Worm (Caenorhabditis elegans): ENCODE measurements around the gene T13F3.4.

The T13F3.4 gene

DNA sequence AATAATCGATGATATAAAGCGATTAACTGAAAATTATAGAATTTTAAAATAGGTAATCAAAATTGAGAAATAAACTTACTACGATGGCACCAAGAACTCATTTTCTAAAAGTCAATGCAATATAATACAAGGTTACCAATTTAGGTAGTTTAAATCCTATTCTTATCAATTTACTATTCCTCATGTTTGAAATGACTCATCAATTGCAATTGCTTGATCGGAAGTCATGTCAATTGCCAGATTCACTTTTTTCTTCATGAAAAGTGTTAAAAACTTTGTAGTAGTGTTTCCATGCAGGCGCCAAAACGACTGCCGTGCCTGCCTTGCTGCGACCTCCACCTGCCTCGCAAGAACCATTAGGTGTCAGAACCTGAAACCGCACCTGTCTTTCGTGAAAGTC lies 39.8 kb downstream of the T13F3.4 start, which contains the start of gene F11A5.13:
Gene F11A5.13, minus strand, starts transcription at position 101 of the 400 bp plus-strand sequence.
- no peak for TF ChIP-seq egl-27 (tag; optimal IDR thresholded peaks at IDR 0.05)
- TF ChIP-seq nhr-19 (GFP tag; conservative IDR thresholded peaks at IDR 0.05), result no peak
- TF ChIP-seq egl-13 (tag; optimal IDR thresholded peaks at IDR 0.05), result no peak
- TF ChIP-seq ceh-88 (GFP tag; IDR thresholded peaks at IDR 0.05), result no peak
- no peak for TF ChIP-seq pag-3 (tag; optimal IDR thresholded peaks at IDR 0.05; ENCODE audit: borderline replicate concordance, insufficient read depth)
- TF ChIP-seq dpl-1 (GFP tag; optimal IDR thresholded peaks at IDR 0.05), result no peak
- no peak for TF ChIP-seq nhr-76 (tag; optimal IDR thresholded peaks at IDR 0.05)
- no peak for TF ChIP-seq unc-130 (tag; optimal IDR thresholded peaks at IDR 0.05)
- TF ChIP-seq sup-37 (GFP tag; optimal IDR thresholded peaks at IDR 0.05), result no peak
- TF ChIP-seq aha-1 (tag; optimal IDR thresholded peaks at IDR 0.05), result no peak
- TF ChIP-seq efl-3 (GFP tag; optimal IDR thresholded peaks at IDR 0.05), result no peak
- no peak for TF ChIP-seq nhr-11 (tag; optimal IDR thresholded peaks at IDR 0.05)
- TF ChIP-seq fkh-8 (tag; optimal IDR thresholded peaks at IDR 0.05), result no peak
- no peak for TF ChIP-seq zag-1 (tag; optimal IDR thresholded peaks at IDR 0.05)
- TF ChIP-seq mdl-1 (tag; optimal IDR thresholded peaks at IDR 0.05), result no peak
- TF ChIP-seq hlh-4 (tag; optimal IDR thresholded peaks at IDR 0.05), result no peak
- TF ChIP-seq fos-1 (tag; optimal IDR thresholded peaks at IDR 0.05), result no peak
- no peak for TF ChIP-seq ces-1 (GFP tag; optimal IDR thresholded peaks at IDR 0.05)

DNA sequence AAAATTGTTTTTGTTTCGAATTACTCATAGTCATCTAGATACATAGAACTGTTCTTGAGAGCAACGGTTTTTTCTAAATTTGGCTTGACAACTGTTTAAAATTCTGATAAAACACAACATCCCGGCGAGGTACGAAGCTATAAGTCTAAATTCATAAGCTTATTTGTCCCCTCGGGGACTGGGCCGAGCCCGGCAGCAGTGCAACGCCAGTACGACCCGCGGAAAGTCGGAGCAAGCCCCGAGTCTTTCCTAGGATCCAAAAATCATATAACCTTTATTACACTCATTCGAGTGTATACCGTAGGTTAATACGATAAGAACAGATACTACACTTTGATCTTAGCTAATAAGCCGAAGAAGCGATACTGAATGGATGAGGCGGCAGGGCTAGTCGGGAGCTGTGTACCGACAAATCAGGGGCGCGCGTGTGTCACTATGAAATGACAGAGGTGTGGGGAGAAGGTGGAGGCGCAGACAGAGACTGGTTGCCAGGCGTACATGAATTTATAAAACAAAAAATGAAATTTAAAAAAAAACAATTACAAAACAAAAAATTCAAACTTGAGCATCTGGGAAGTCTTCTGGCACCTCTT lies 40.8 kb downstream of the T13F3.4 start:
- TF ChIP-seq snpc-4 (tag; optimal IDR thresholded peaks at IDR 0.05) (peak; percentile 69), fos-1 (tag; optimal IDR thresholded peaks at IDR 0.05) (no peak)

DNA sequence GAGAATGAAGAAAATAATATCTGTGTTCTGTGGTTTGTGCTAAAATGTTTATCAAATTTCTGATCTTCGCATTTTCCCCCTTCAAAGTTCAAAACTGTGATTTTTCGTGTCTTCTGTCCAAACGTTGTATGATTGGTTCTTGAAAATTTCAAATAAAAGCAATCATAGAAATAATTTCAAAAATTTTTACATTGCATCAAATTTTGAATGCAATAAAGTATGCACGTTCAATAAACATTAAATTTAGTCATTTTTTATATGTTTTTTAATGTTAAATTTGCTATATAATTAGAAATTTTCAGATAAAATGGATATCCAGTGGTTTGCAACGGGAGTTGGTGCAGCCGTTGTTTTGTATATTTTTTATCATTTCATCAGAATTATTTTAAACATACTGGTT lies 42.4 kb downstream of the T13F3.4 start, which contains the start of gene stdh-2:
Gene stdh-2, plus strand, starts transcription at position 301 of the 400 bp plus-strand sequence.
- no peak for TF ChIP-seq ztf-11 (tag; optimal IDR thresholded peaks at IDR 0.05)
- no peak for TF ChIP-seq mep-1 (tag; optimal IDR thresholded peaks at IDR 0.05)
- no peak for TF ChIP-seq unc-98 (GFP tag; IDR thresholded peaks at IDR 0.05)
- no peak for TF ChIP-seq nhr-90 (tag; optimal IDR thresholded peaks at IDR 0.05; ENCODE audit: poor library complexity)
- TF ChIP-seq ceh-88 (GFP tag; IDR thresholded peaks at IDR 0.05), result no peak
- no peak for TF ChIP-seq egl-27 (tag; optimal IDR thresholded peaks at IDR 0.05)
- no peak for TF ChIP-seq unc-30 (tag; optimal IDR thresholded peaks at IDR 0.05)
- TF ChIP-seq zag-1 (tag; optimal IDR thresholded peaks at IDR 0.05), result no peak
- TF ChIP-seq F16B12.6 (tag; optimal IDR thresholded peaks at IDR 0.05), result no peak
- TF ChIP-seq nhr-77 (tag; optimal IDR thresholded peaks at IDR 0.05), result no peak
- TF ChIP-seq tlp-1 (tag; optimal IDR thresholded peaks at IDR 0.05), result no peak
- TF ChIP-seq Y116A8C.19 (tag; optimal IDR thresholded peaks at IDR 0.05; ENCODE audit: borderline replicate concordance), result no peak
- TF ChIP-seq nhr-20 (tag; optimal IDR thresholded peaks at IDR 0.05), result no peak
- TF ChIP-seq lin-13 (GFP tag; optimal IDR thresholded peaks at IDR 0.05), result no peak
- no peak for TF ChIP-seq ces-1 (GFP tag; optimal IDR thresholded peaks at IDR 0.05)

DNA sequence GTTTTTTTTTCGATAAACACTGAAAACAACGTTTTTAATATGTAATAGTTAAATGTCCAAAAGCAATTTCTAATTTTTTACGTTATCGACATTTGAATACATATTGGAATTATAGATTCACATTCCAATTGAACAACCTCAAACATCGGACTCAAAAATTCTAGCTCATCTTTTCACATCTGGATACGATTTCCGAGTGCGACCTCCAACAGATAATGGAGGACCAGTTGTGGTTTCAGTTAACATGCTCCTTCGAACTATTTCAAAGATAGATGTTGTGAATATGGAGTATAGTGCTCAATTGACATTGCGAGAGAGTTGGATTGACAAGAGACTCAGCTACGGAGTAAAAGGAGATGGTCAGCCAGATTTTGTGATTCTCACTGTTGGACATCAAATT lies 46.4 kb downstream of the T13F3.4 start:
- TF ChIP-seq aly-2 (tag; optimal IDR thresholded peaks at IDR 0.05), result no peak
- no peak for TF ChIP-seq unc-62 (GFP tag; optimal IDR thresholded peaks at IDR 0.05)
- no peak for TF ChIP-seq mef-2 (tag; optimal IDR thresholded peaks at IDR 0.05)
- TF ChIP-seq Y116A8C.19 (tag; optimal IDR thresholded peaks at IDR 0.05; ENCODE audit: borderline replicate concordance), result no peak
- no peak for TF ChIP-seq fkh-8 (tag; optimal IDR thresholded peaks at IDR 0.05)
- TF ChIP-seq zag-1 (tag; optimal IDR thresholded peaks at IDR 0.05), result no peak
- no peak for TF ChIP-seq pax-3 (tag; optimal IDR thresholded peaks at IDR 0.05)
- no peak for TF ChIP-seq snpc-4 (tag; optimal IDR thresholded peaks at IDR 0.05)
- no peak for TF ChIP-seq vab-15 (tag; optimal IDR thresholded peaks at IDR 0.05)
- no peak for TF ChIP-seq mdl-1 (tag; optimal IDR thresholded peaks at IDR 0.05)
- TF ChIP-seq dsc-1 (tag; optimal IDR thresholded peaks at IDR 0.05), result no peak
- no peak for TF ChIP-seq fkh-10 (GFP tag; optimal IDR thresholded peaks at IDR 0.05)
